Fruit fly (Drosophila melanogaster) Kc167 (cell line): ENCODE results near the gene Zasp67.

Experiments used
- Myc ChIP-seq: fragments of >200 bp; optimal IDR thresholded peaks from 2 replicates; lab custom pipeline; 2017; ENCODE audit warnings: missing external identifiers
- Sin3A ChIP-seq: fragments of >200 bp; optimal IDR thresholded peaks from 2 replicates; lab custom pipeline; 2018; ENCODE audit warnings: missing external identifiers
- h ChIP-seq: fragments of >200 bp; optimal IDR thresholded peaks from 3 replicates; lab custom pipeline; 2018; ENCODE audit warnings: missing external identifiers
- insv ChIP-seq: fragments of >200 bp; optimal IDR thresholded peaks from 3 replicates; lab custom pipeline; 2018; ENCODE audit warnings: missing external identifiers
- psq ChIP-seq: fragments of >200 bp; optimal IDR thresholded peaks from 2 replicates; lab custom pipeline; 2017; ENCODE audit warnings: missing external identifiers
- ttk ChIP-seq: sonication (Bioruptor generic); optimal IDR thresholded peaks from 2 replicates; lab custom pipeline; 2017; ENCODE audit warnings: missing external identifiers

Zasp67 gene

DNA sequence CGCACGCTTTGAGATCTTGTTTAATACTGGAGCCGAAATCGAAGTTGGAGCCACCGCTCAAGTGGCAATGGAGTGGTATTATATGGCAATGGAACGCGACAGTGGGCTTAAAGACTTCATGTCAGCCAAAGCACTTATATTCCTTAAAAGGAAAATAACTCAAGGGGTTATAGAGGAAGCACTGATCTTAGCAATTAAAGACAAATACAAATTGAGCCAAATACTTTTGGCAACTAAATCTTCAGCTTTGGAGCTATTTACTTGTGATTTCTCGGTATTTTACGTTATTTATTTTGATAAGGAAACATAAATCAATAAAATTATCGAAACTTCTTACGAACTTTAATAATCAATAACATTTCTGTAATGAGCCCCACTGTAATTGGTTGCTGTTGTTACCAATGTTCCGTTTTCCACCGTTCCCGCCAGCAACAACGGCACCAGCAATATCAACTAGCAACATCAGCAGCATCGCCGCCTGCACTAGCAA lies 53.4 kb downstream of the Zasp67 start:
- TF ChIP-seq ttk (lab: Kevin White, UChicago) (no peak), Myc (lab: Kevin White, UChicago) (no peak), Sin3A (lab: Kevin White, UChicago) (no peak), h (lab: Kevin White, UChicago) (no peak), psq (lab: Kevin White, UChicago) (no peak), insv (lab: Kevin White, UChicago) (no peak)

DNA sequence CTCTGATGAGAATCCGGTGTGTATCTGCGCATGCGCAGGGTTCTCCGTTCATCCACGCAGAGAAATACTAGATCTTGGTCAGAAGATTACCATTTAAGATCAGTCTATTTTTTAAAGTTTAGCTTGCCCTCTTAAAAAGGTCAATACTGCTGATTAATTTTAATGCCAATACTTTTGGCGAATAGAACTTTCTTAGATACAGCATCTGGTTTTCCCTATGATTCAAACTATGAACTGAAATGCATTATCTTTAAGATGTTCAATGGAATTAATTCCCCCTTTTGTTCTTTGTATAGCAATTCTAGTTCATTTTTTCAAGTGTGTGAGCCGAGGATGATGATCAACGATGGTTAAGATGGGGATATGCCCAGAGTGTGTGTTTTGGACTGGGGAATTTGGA lies 55.1 kb downstream of the Zasp67 start:
- TF ChIP-seq psq (lab: Kevin White, UChicago) = no peak
- no peak for TF ChIP-seq Myc (lab: Kevin White, UChicago)
- no peak for TF ChIP-seq insv (lab: Kevin White, UChicago)
- TF ChIP-seq Sin3A (lab: Kevin White, UChicago) = no peak
- no peak for TF ChIP-seq h (lab: Kevin White, UChicago)
- TF ChIP-seq ttk (lab: Kevin White, UChicago) = no peak

DNA sequence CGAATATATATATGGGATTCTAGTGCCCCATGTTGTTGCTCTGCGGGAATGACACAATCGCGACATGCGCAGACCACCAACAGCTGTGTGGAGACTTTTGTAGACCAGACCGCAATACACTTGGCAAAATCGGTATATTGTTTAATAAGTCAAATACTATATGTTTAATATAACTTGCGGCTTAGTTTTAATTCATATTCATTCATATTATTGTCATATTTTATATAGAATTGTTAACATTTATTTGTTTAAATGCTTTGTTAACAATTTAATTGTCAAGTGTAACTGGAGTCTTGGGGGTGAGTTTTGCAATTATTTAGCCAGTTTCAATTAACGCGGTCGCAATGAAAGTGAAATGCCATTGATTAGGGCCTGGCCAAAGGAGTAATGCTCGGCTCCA lies 57.9 kb downstream of the Zasp67 start:
- TF ChIP-seq h (lab: Kevin White, UChicago) (no peak), insv (lab: Kevin White, UChicago) (no peak)
